Fruit fly (Drosophila melanogaster): ENCODE results near the gene CG12061.

Gene CG12061

dm6 chrX:23096117-23096817, 60.4 kb downstream of the CG12061 start, which contains the start of gene CG17162 (continued):
- TF ChIP-seq prd (optimal IDR thresholded peaks at IDR 0.05) (no peak), prd (GFP tag; IDR thresholded peaks at IDR 0.05) (no peak), amos (GFP tag; IDR thresholded peaks at IDR 0.05; ENCODE audit: partially characterized antibody) (0 out of 2 replicates have a peak, but pooled peaks have one; percentile 14), gfzf (GFP tag; optimal IDR thresholded peaks at IDR 0.05) (peak; percentile 58), scrt (GFP tag; optimal IDR thresholded peaks at IDR 0.05) (no peak), CG30020 (tag; optimal IDR thresholded peaks at IDR 0.05) (peak; percentile 54), insv (GFP tag; optimal IDR thresholded peaks at IDR 0.05) (no peak), Scr (GFP tag; IDR thresholded peaks at IDR 0.05; ENCODE audit: partially characterized antibody) (0 out of 2 replicates have a peak, but pooled peaks have one; percentile 14), Usf (GFP tag; optimal IDR thresholded peaks at IDR 0.05) (no peak), sna (GFP tag; IDR thresholded peaks at IDR 0.05; ENCODE audit: partially characterized antibody) (no peak), hth (optimal IDR thresholded peaks at IDR 0.05) (no peak), CG13424 (tag; optimal IDR thresholded peaks at IDR 0.05) (no peak), gce (GFP tag; IDR thresholded peaks at IDR 0.05) (no peak), CG8290 (GFP tag; optimal IDR thresholded peaks at IDR 0.05) (no peak), CG8290 (tag; optimal IDR thresholded peaks at IDR 0.05) (no peak), CG17802 (tag; optimal IDR thresholded peaks at IDR 0.05) (peak; percentile 3), bcd (GFP tag; optimal IDR thresholded peaks at IDR 0.05) (no peak), pzg (GFP tag; optimal IDR thresholded peaks at IDR 0.05) (peak; percentile 30), mirr (GFP tag; optimal IDR thresholded peaks at IDR 0.05) (no peak), jumu (GFP tag; optimal IDR thresholded peaks at IDR 0.05) (no peak), ERR (GFP tag; optimal IDR thresholded peaks at IDR 0.05) (no peak), CG7963 (GFP tag; IDR thresholded peaks at IDR 0.05; ENCODE audit: partially characterized antibody) (no peak), CG12942 (GFP tag; optimal IDR thresholded peaks at IDR 0.05) (no peak), CG10147 (GFP tag; optimal IDR thresholded peaks at IDR 0.05) (no peak), CG5245 (GFP tag; optimal IDR thresholded peaks at IDR 0.05) (no peak), CG2875 (GFP tag; optimal IDR thresholded peaks at IDR 0.05) (no peak), CG12769 (tag; optimal IDR thresholded peaks at IDR 0.05) (no peak), CG17361 (GFP tag; IDR thresholded peaks at IDR 0.05) (no peak), zen2 (GFP tag; IDR thresholded peaks at IDR 0.05; ENCODE audit: partially characterized antibody) (no peak), CG14014 (GFP tag; IDR thresholded peaks at IDR 0.05) (no peak), fd96Cb (tag; optimal IDR thresholded peaks at IDR 0.05) (no peak), Sox100B (GFP tag; optimal IDR thresholded peaks at IDR 0.05) (no peak), CG31388 (GFP tag; optimal IDR thresholded peaks at IDR 0.05) (no peak), nerfin-1 (tag; optimal IDR thresholded peaks at IDR 0.05) (no peak), CG4360 (GFP tag; IDR thresholded peaks at IDR 0.05) (no peak), CG18599 (GFP tag; optimal IDR thresholded peaks at IDR 0.05) (no peak), Max (GFP tag; optimal IDR thresholded peaks at IDR 0.05) (no peak), Sin3A (optimal IDR thresholded peaks at IDR 0.05) (no peak), CG9609 (GFP tag; optimal IDR thresholded peaks at IDR 0.05) (no peak), CG34422 (GFP tag; IDR thresholded peaks at IDR 0.05) (0 out of 3 replicates have a peak, but pooled peaks have one; percentile 11), Ssrp (tag; optimal IDR thresholded peaks at IDR 0.05) (no peak), lov (optimal IDR thresholded peaks at IDR 0.05) (no peak), lov (GFP tag; IDR thresholded peaks at IDR 0.05) (no peak), Oli (tag; optimal IDR thresholded peaks at IDR 0.05) (no peak), jing (GFP tag; optimal IDR thresholded peaks at IDR 0.05) (no peak), luna (GFP tag; optimal IDR thresholded peaks at IDR 0.05) (no peak), CG6813 (GFP tag; optimal IDR thresholded peaks at IDR 0.05) (no peak), her (GFP tag; optimal IDR thresholded peaks at IDR 0.05) (no peak), Dip2 (GFP tag; IDR thresholded peaks at IDR 0.05) (no peak), Ada2b (GFP tag; IDR thresholded peaks at IDR 0.05) (no peak), CG11560 (tag; IDR thresholded peaks at IDR 0.05) (no peak)
